Fruit fly (Drosophila melanogaster): ENCODE measurements around the gene CG14770.
A peak's percentile ranks its signal among the peaks of the same experiment; 100 is the strongest.

Gene CG14770

DNA sequence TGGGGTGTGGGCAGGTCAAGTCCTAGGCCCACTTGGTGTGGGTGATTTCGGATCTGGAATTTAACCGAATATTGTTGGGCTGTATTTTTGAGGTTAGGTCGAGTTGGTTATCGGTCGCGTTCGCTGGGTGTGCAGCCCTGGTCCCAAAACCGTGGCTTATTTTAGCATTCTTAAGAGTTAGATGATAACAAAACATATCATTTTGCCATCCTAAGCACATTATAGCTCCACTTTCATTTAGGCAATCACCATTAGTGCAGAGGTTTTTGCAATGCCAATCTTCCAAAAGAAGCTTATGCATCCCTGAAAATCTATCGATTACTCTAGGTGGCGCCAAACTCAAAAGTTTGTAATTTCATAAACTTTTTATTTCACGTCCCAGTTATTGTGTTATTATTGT is 19.8 kb upstream of the CG14770 start, which contains the start of gene MTPAP (continued):
- TF ChIP-seq Bgb (GFP tag; IDR thresholded peaks at IDR 0.05; ENCODE audit: partially characterized antibody), result peak; percentile 42; the same call in 1 of the 2 replicates
- TF ChIP-seq nmo (GFP tag; optimal IDR thresholded peaks at IDR 0.05), result peak; percentile 54
- no peak for TF ChIP-seq Lim3 (GFP tag; IDR thresholded peaks at IDR 0.05)
- TF ChIP-seq hbn (GFP tag; IDR thresholded peaks at IDR 0.05; ENCODE audit: partially characterized antibody), result peak; percentile 52; the same call in 1 of the 2 replicates
- TF ChIP-seq Dll (GFP tag; IDR thresholded peaks at IDR 0.05; ENCODE audit: partially characterized antibody), result peak; percentile 66
- peak; percentile 60 for TF ChIP-seq unc-4 (GFP tag; IDR thresholded peaks at IDR 0.05; ENCODE audit: partially characterized antibody)
- TF ChIP-seq NC2α (GFP tag; optimal IDR thresholded peaks at IDR 0.05), result no peak
- TF ChIP-seq CG34422 (GFP tag; IDR thresholded peaks at IDR 0.05), result peak; percentile 66; the same call in 2 of the 3 replicates
- TF ChIP-seq CG3163 (GFP tag; optimal IDR thresholded peaks at IDR 0.05), result peak; percentile 1
- peak; percentile 54; the same call in 1 of the 2 replicates for TF ChIP-seq tna (GFP tag; IDR thresholded peaks at IDR 0.05; ENCODE audit: partially characterized antibody)
- no peak for TF ChIP-seq Doc2 (GFP tag; IDR thresholded peaks at IDR 0.05)
- no peak for TF ChIP-seq eve (GFP tag; optimal IDR thresholded peaks at IDR 0.05)
- peak; percentile 72 for TF ChIP-seq MBD-R2 (GFP tag; IDR thresholded peaks at IDR 0.05)
- TF ChIP-seq CG13424 (tag; optimal IDR thresholded peaks at IDR 0.05), result peak; percentile 6
- TF ChIP-seq Doc3 (GFP tag; IDR thresholded peaks at IDR 0.05; ENCODE audit: partially characterized antibody), result peak; percentile 42; the same call in 1 of the 3 replicates
- peak; percentile 83 for TF ChIP-seq Sin3A (optimal IDR thresholded peaks at IDR 0.05)
- peak; percentile 2 for TF ChIP-seq pb (GFP tag; optimal IDR thresholded peaks at IDR 0.05)
- peak; percentile 1 for TF ChIP-seq Ets97D (GFP tag; optimal IDR thresholded peaks at IDR 0.05)
- no peak for TF ChIP-seq pnt (GFP tag; optimal IDR thresholded peaks at IDR 0.05)
- no peak for TF ChIP-seq pan (optimal IDR thresholded peaks at IDR 0.05)
- TF ChIP-seq pan (GFP tag; optimal IDR thresholded peaks at IDR 0.05 in 1 of 2, IDR thresholded peaks at IDR 0.05 in 1 of 2), result no peak
- peak in 1 of 2 experiments; percentile 22 for TF ChIP-seq crp (GFP tag; optimal IDR thresholded peaks at IDR 0.05)
- TF ChIP-seq CG13287 (GFP tag; IDR thresholded peaks at IDR 0.05; ENCODE audit: partially characterized antibody), result peak; percentile 74
- TF ChIP-seq kni (GFP tag; optimal IDR thresholded peaks at IDR 0.05), result no peak
- TF ChIP-seq BEAF-32 (GFP tag; optimal IDR thresholded peaks at IDR 0.05), result peak; percentile 68
- TF ChIP-seq pho (GFP tag; optimal IDR thresholded peaks at IDR 0.05), result peak; percentile 14
- peak; percentile 13 for TF ChIP-seq mam (GFP tag; optimal IDR thresholded peaks at IDR 0.05)
- no peak for TF ChIP-seq Fer3 (tag; optimal IDR thresholded peaks at IDR 0.05)
- no peak for TF ChIP-seq CG32772 (GFP tag; IDR thresholded peaks at IDR 0.05)
- peak; percentile 30 for TF ChIP-seq CG17829 (tag; optimal IDR thresholded peaks at IDR 0.05)
- 0 out of 3 replicates have a peak, but pooled peaks have one; percentile 29 for TF ChIP-seq CG6791 (GFP tag; IDR thresholded peaks at IDR 0.05; ENCODE audit: partially characterized antibody)
- TF ChIP-seq lbe (GFP tag; optimal IDR thresholded peaks at IDR 0.05), result no peak
- TF ChIP-seq sna (GFP tag; IDR thresholded peaks at IDR 0.05; ENCODE audit: partially characterized antibody), result peak; percentile 61; the same call in 1 of the 2 replicates
- no peak for TF ChIP-seq CG43689 (GFP tag; IDR thresholded peaks at IDR 0.05)
- peak; percentile 81 for TF ChIP-seq sens (GFP tag)
- no peak for TF ChIP-seq CG33213 (GFP tag; optimal IDR thresholded peaks at IDR 0.05)
- TF ChIP-seq HmgZ (tag; optimal IDR thresholded peaks at IDR 0.05), result peak; percentile 7
- peak; percentile 69 for TF ChIP-seq Sry-δ (GFP tag; optimal IDR thresholded peaks at IDR 0.05)
- TF ChIP-seq her (GFP tag; optimal IDR thresholded peaks at IDR 0.05), result peak; percentile 14
- peak; percentile 69 for TF ChIP-seq Myb (GFP tag; optimal IDR thresholded peaks at IDR 0.05)
- TF ChIP-seq bbx (GFP tag; IDR thresholded peaks at IDR 0.05; ENCODE audit: partially characterized antibody), result peak; percentile 86
- no peak for TF ChIP-seq h (optimal IDR thresholded peaks at IDR 0.05)
- no peak for TF ChIP-seq C15 (GFP tag; IDR thresholded peaks at IDR 0.05)
- peak; percentile 55 for TF ChIP-seq YL-1 (GFP tag; optimal IDR thresholded peaks at IDR 0.05)
- TF ChIP-seq slp2 (GFP tag; optimal IDR thresholded peaks at IDR 0.05), result no peak
- peak; percentile 79 for TF ChIP-seq HLH4C (GFP tag; IDR thresholded peaks at IDR 0.05; ENCODE audit: partially characterized antibody)
- peak; percentile 65; the same call in 2 of the 3 replicates for TF ChIP-seq CG34224 (GFP tag; IDR thresholded peaks at IDR 0.05; ENCODE audit: partially characterized antibody)
- peak; percentile 64 for TF ChIP-seq trem (tag; optimal IDR thresholded peaks at IDR 0.05)
- TF ChIP-seq CHES-1-like (GFP tag; optimal IDR thresholded peaks at IDR 0.05), result peak; percentile 35
- TF ChIP-seq Hr51 (GFP tag; optimal IDR thresholded peaks at IDR 0.05), result no peak
